Fruit fly (Drosophila melanogaster) S2 (cell line): Measurements from ENCODE around the gene CG12728.

Source experiments
- CG8478 ChIP-seq: fragments of >200 bp; optimal IDR thresholded peaks from 2 replicates; lab custom pipeline; 2018
- CTCF ChIP-seq, 2 experiments: fragments of >200 bp; optimal IDR thresholded peaks; 2 replicates each; lab custom pipeline; 2018

DNA sequence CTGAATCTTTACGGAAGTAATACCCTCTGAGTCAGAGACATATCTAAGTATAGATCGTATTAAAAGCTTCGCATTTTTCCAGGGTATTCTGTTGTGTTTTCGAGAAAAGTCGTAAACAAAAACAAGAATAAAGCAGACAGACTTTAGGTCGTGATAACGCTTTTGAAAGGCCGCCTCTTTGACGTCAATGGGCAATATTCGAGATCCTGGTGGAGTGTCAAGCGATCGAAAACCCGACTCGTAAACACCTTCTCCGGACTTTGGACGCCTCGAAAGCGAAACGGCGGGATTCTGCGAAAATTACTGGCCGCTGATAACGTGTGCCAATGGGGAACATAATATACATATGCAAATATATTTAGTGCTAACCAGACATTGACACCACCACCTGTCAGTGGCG lies 45.0 kb downstream of the CG12728 start:
- TF ChIP-seq CG8478 (lab: Kevin White, UChicago) (no peak), CTCF (optimal IDR thresholded peaks at IDR 0.05; lab: Kevin White, UChicago) (no peak)
